Fruit fly (Drosophila melanogaster) whole organism, wandering third instar larva: Measurements from ENCODE around the gene CG14329.

Source experiments
- Dif ChIP-seq: fragments of 200-275, 200-300 bp; sonication (Bioruptor generic); optimal IDR thresholded peaks from 2 replicates; lab custom pipeline; 2018; ENCODE audit warnings: missing biosample characterization, missing genetic modification characterization; ENCODE audit not compliant: partially characterized antibody
- OdsH ChIP-seq: fragments of 200-800 bp; sonication (Bioruptor generic); optimal IDR thresholded peaks from 2 replicates; lab custom pipeline; 2016; ENCODE audit warnings: missing biosample characterization, mild to moderate bottlenecking, missing genetic modification characterization
- Sp1 ChIP-seq: fragments of 200-800 bp; sonication (Bioruptor generic); optimal IDR thresholded peaks from 3 replicates; lab custom pipeline; 2019; ENCODE audit warnings: missing biosample characterization, mild to moderate bottlenecking, missing genetic modification characterization, moderate library complexity
- pan ChIP-seq: fragments of >200 bp; optimal IDR thresholded peaks from 2 replicates; lab custom pipeline; 2017
- rgr ChIP-seq: fragments of 200-800 bp; sonication (Bioruptor generic); optimal IDR thresholded peaks from 3 replicates; lab custom pipeline; 2016; ENCODE audit warnings: missing biosample characterization, mild to moderate bottlenecking, missing genetic modification characterization

DNA sequence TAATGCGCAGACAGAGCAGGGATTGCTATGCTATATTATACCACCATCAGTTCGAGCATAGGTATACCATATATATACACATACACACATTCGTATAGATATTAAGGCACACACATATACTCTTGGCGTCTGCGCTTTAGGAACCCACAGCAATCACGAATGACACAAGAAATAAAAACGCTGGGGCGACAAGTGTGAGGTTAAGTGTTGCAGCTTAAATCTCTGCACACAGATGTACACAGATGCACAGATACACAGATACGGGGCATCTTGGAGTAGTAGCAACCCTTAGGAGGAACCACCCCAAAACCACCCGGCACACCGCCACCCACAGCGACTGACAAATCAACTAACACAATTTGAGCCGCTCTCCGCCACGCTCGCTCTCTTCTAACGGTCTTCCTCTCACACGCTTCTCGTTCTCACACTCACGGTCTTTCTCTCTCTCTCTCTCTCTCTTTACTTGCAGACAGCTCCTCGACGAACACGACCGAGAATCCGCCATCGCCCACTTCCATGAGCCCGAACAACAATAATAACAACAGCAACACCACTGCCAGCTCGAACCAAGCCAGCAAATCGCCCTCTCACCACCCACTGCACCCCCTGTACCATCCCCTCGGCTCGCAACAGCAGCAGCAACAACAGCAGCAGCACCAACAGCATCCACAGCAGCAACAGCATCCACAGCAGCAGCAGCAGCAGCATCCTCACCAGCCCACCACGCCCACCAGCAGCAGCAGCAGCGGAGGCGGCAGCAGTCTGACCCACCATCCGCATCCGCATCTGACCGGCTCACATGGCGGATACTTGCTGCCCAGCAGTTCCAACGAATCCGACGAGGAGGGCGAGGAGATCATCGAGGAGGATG, 42.3 kb upstream of the CG14329 start:
- TF ChIP-seq pan (lab: Kevin White, UChicago) (no peak), rgr (GFP tag; lab: Kevin White, UChicago) (no peak), Sp1 (GFP tag; lab: Kevin White, UChicago) (no peak), Dif (GFP tag; lab: Kevin White, UChicago) (no peak), OdsH (GFP tag; lab: Kevin White, UChicago) (no peak)
